Worm (Caenorhabditis elegans): ENCODE measurements around the gene pole-4.
A peak's percentile ranks its signal among the peaks of the same experiment; 100 is the strongest.

pole-4 gene

DNA sequence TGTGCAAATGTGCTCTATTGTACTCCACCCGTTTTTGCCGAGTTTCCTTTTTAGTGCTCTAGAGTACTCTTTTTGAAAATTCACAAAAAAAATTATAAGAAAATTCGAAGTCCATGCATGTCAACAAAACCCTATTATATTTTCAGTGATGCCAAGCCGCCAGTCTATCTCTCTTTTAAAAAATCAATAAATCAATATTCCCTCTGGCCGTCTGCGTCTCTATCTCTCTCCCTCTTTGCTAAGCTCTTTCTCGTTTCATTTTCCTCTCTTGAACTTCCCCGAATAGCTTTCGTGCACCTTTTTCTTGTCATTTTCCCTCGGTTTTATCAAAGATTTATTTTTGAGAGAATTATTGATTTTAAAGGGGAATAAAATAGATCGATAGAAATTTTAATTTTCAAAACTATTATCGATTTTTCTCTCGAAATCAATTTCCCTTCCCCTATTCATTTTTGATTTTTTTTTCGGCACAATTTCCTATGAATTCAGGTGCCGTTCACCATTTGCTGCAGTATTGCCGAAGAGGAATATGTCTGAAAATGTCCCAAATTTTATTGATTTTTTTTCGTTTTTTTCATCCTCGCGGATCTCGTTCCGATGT lies 16.6 kb downstream of the pole-4 start:
- TF ChIP-seq aptf-3 (GFP tag; IDR thresholded peaks at IDR 0.05) (no peak), sdz-38 (tag; optimal IDR thresholded peaks at IDR 0.05) (no peak), ztf-22 (GFP tag; optimal IDR thresholded peaks at IDR 0.05) (no peak), K11D2.4 (GFP tag; IDR thresholded peaks at IDR 0.05) (no peak), zfh-2 (GFP tag; conservative IDR thresholded peaks at IDR 0.05) (no peak)

DNA sequence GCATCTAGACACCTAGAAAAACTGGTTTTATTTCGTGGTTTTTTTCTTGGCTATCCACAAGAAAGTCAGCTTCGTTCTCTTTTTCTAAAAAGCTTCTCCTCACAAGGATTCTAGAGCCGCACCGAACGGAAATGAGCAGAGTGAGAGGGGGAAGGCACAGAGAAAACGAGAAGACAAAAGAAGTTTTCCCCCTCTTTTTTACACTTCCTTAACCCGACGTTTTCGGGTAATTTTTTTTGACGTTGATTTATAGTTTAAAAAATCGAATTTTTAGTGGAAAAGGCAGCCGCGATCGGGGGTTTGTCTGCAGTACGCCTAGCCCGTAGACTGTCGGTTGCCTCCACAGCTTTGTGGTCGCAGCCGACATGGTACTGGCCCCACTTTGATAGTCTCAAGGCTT lies 22.6 kb downstream of the pole-4 start:
- TF ChIP-seq hmg-1.2 (GFP tag; IDR thresholded peaks at IDR 0.05), result no peak
- 0 out of 2 replicates have a peak, but pooled peaks have one; percentile 20 for TF ChIP-seq zfh-2 (GFP tag; conservative IDR thresholded peaks at IDR 0.05)
- no peak for TF ChIP-seq pbrm-1 (GFP tag; IDR thresholded peaks at IDR 0.05)
- TF ChIP-seq nhr-90 (tag; optimal IDR thresholded peaks at IDR 0.05), result no peak

DNA sequence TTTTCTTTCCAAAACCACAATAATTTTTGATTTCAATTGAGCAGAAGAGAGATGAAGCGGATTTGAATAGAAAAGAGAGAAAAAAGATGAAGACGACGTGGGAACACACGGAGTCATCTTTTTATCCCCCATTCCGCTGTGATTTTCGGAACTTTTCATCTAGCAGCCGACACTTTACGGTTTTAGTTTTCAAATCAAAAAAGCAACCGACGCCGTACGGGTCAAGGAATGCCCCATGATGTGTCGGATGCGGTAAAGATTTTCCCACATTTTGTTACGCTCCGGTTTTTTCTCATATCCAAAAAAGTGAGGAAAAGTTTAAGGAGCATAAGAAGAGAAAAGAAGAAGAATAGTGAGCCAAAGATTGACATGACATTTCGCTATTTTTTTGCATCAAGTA lies 23.6 kb downstream of the pole-4 start:
- TF ChIP-seq ets-4 (GFP tag; optimal IDR thresholded peaks at IDR 0.05), result no peak
- peak; percentile 50 for TF ChIP-seq snpc-4 (GFP tag; optimal IDR thresholded peaks at IDR 0.05)
- TF ChIP-seq snpc-4 (tag; optimal IDR thresholded peaks at IDR 0.05), result peak; percentile 56 to 79 (median 68)

DNA sequence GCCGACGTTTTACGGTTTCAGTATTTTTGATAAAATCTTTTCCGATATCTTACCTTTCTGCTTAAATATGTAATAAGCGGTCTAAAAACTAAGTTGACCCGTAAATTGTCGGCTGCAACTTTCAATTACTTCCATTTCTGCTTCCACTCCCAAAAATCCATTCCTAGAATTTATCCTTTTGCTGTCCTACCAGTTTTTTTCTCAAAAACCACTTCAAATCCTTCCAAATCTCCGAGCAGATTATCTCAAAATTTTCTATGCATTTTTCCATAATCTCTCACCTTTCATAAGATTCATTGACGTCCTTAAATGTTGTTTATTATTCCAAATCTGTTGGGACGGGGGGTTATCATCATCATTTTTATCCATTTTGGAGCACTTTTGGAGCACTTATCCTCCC lies 28.2 kb downstream of the pole-4 start:
- TF ChIP-seq ztf-18 (tag; optimal IDR thresholded peaks at IDR 0.05), result no peak
- no peak for TF ChIP-seq B0035.1 (tag; optimal IDR thresholded peaks at IDR 0.05)
- TF ChIP-seq unc-130 (GFP tag; optimal IDR thresholded peaks at IDR 0.05), result no peak
- TF ChIP-seq F22D6.2 (tag; optimal IDR thresholded peaks at IDR 0.05), result no peak
- TF ChIP-seq B0019.2 (GFP tag; conservative IDR thresholded peaks at IDR 0.05), result no peak
- TF ChIP-seq him-1 (tag; optimal IDR thresholded peaks at IDR 0.05), result no peak
- no peak for TF ChIP-seq nhr-80 (tag; optimal IDR thresholded peaks at IDR 0.05)
- no peak for TF ChIP-seq attf-6 (GFP tag; IDR thresholded peaks at IDR 0.05)
- TF ChIP-seq F52B5.7 (tag; optimal IDR thresholded peaks at IDR 0.05), result no peak
- TF ChIP-seq ztf-22 (GFP tag; optimal IDR thresholded peaks at IDR 0.05), result no peak
- TF ChIP-seq hsf-1 (GFP tag; IDR thresholded peaks at IDR 0.05), result no peak
- no peak for TF ChIP-seq B0336.3 (GFP tag; IDR thresholded peaks at IDR 0.05)

DNA sequence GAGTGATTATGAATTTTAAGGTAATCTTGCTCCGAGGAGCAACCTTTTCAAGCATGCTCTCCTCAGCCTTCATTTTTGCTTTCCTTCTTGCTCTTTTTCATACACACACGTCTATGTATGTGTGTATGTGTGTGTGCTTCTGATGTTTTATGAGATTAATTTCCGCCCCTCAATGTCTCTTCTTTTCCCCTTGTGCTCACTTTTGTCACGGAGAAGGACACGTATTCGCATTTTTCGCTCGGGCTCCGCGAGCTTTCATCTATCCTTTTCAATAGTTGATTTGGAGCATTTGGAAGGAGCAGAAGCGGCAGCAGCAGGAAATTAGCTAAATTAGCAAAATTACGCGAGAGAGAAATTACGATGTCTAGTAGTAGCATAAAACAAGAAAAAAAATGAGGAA lies 28.8 kb downstream of the pole-4 start:
- TF ChIP-seq Y56A3A.18 (GFP tag; IDR thresholded peaks at IDR 0.05) (no peak), unc-130 (GFP tag; optimal IDR thresholded peaks at IDR 0.05) (no peak), pha-4 (tag; optimal IDR thresholded peaks at IDR 0.05) (no peak), cebp-2 (GFP tag; IDR thresholded peaks at IDR 0.05) (no peak), ceh-40 (GFP tag; IDR thresholded peaks at IDR 0.05) (no peak)

DNA sequence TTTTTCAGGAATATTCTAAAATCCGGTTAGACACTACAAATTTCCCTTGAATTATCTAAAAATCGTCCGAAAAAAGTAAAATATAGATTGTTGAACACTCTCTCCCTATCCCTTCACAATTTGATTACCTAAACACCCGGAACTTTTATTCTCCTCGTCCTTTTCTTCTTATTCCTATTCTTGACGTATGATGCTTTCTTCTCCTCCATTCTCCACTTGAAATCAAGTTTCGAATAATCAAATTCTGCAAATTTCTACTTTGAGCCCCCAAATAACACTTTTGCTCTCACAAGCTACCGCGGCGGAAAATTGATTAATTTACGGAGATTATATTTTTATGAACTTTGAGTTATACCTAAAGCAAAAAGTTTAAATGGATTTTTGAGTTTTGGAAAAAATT lies 30.8 kb downstream of the pole-4 start:
- no peak for TF ChIP-seq snpc-1.1 (tag; optimal IDR thresholded peaks at IDR 0.05; ENCODE audit: insufficient read depth)
- TF ChIP-seq tbp1 (GFP tag; optimal IDR thresholded peaks at IDR 0.05), result no peak

DNA sequence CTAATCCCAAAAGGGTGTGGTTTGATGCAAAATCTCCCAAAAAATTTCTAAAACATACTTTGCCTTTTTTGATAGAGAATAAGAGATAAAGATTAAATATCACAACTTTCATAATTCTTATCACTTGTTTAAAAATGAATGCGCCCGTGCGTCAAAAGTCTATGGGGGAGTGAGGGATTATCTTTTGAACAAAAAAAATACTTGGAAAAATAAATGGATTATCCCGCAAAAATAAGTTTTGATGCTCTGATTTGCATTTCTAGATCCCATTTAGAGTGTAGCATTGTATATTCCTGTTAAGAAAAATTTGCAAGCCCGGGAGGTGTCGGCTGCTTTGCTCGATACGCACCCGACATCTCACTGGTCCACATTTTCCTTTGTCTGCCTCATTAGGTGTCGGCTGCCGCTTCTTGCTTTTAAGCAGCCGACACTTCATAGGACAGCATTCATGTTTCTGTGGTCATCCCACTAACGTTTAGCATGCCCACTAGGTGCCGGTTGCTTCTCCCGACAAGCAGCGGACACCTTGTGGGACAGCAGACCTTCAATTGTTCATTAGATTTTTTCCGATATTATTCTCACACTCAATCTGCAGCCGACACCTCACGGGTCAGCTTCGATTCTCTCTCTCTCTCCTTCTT lies 33.6 kb downstream of the pole-4 start:
- TF ChIP-seq gei-17 (GFP tag; optimal IDR thresholded peaks at IDR 0.05), result no peak
- no peak for TF ChIP-seq snpc-4 (GFP tag; optimal IDR thresholded peaks at IDR 0.05)
- peak in 3 of 4 experiments; percentile 18 to 57 (median 55) for TF ChIP-seq snpc-4 (tag; optimal IDR thresholded peaks at IDR 0.05)
- TF ChIP-seq nfya-2 (GFP tag; IDR thresholded peaks at IDR 0.05), result no peak
